Worm (Caenorhabditis elegans) whole organism, midembryonic: ENCODE results near the gene smf-1.

ENCODE experiments used
- cog-1 ChIP-seq: sonication (generic microtip); optimal IDR thresholded peaks from 2 replicates; lab custom pipeline; 2016; ENCODE audit warnings: missing genetic modification characterization, missing compliant biosample characterization
- flt-1 ChIP-seq: fragments of 200-800 bp; sonication (Bioruptor generic); IDR thresholded peaks from 2 replicates; pipeline ENCODE4 v1.3.6; 2022; ENCODE audit warnings: missing genetic modification characterization, missing compliant biosample characterization
- klf-2 ChIP-seq: fragments of 200-800 bp; sonication (Bioruptor generic); conservative IDR thresholded peaks from 2 replicates; pipeline ENCODE4 v1.3.6; 2022; ENCODE audit warnings: missing genetic modification reagents, missing genetic modification characterization, missing compliant biosample characterization
- med-1 ChIP-seq: sonication (generic microtip); optimal IDR thresholded peaks from 2 replicates; lab custom pipeline; 2017; ENCODE audit warnings: missing genetic modification characterization, mild to moderate bottlenecking, missing compliant biosample characterization, antibody characterized with exemption, missing genetic modification reagents; ENCODE audit not compliant: insufficient read depth
- ref-1 ChIP-seq: fragments of 200-800 bp; sonication (Bioruptor generic); conservative IDR thresholded peaks from 2 replicates; pipeline ENCODE4 v1.3.6; 2022; ENCODE audit warnings: missing genetic modification reagents, missing genetic modification characterization, missing compliant biosample characterization
- tab-1 ChIP-seq: fragments of 200-800 bp; sonication (Bioruptor generic); IDR thresholded peaks from 2 replicates; pipeline ENCODE4 v1.3.6; 2022; ENCODE audit warnings: missing genetic modification characterization, missing compliant biosample characterization
- ztf-23 ChIP-seq: fragments of 200-800 bp; sonication (Bioruptor generic); IDR thresholded peaks from 2 replicates; pipeline ENCODE4 v1.3.6; 2022; ENCODE audit warnings: missing genetic modification reagents, missing genetic modification characterization, missing compliant biosample characterization
- ztf-29 ChIP-seq: fragments of 200-800 bp; sonication (Bioruptor generic); IDR thresholded peaks from 2 replicates; pipeline ENCODE4 v1.3.6; 2022; ENCODE audit warnings: missing genetic modification reagents, missing genetic modification characterization, missing compliant biosample characterization

DNA sequence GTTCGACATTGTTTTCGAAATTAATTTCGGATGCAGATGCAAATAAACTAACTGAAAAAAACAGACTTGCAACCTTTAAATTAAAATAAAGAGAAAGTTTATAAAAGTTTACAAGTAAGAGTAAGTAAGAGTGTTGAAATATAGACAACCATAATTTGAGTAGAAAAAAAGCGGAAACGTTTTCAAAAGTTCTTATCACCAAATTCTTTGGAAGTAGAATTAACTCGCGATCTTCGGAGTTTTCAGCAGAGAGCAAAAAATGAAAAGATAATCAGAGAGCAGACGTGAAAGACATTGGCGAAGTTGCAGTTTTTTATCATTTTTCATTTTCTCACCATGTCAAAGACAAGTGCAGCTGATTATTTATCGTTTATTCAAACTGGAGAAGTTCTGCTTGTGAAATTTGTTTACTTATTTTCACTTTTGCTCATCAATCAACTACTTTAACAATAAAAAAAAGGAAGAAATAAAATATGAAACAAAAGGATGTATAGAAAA lies 38.9 kb upstream of the smf-1 start, which contains the start of gene abts-4:
- TF ChIP-seq med-1 (no peak), flt-1 (GFP tag; lab: Robert Waterston, UW) (no peak), cog-1 (tag; lab: Kevin White, UChicago) (no peak), ztf-29 (GFP tag; lab: Robert Waterston, UW) (no peak), tab-1 (GFP tag; lab: Robert Waterston, UW) (no peak), klf-2 (GFP tag; lab: Robert Waterston, UW) (no peak), ref-1 (GFP tag; lab: Robert Waterston, UW) (no peak), ztf-23 (GFP tag; lab: Robert Waterston, UW) (no peak)
